Fruit fly (Drosophila melanogaster) whole organism, embryonic: ENCODE results near the gene CG44362.

Source experiments
- Asciz ChIP-seq: fragments of 200-800 bp; sonication (Bioruptor generic); optimal IDR thresholded peaks from 2 replicates; lab custom pipeline; 2017; ENCODE audit warnings: missing biosample characterization, mild to moderate bottlenecking, missing genetic modification characterization, missing genetic modification reagents
- C15 ChIP-seq: fragments of 200-800 bp; sonication (Bioruptor generic); IDR thresholded peaks from 3 replicates; pipeline ENCODE4 v1.3.6; 2022; ENCODE audit warnings: missing biosample characterization, missing genetic modification characterization
- CG1024 ChIP-seq: fragments of 200-800 bp; sonication (Bioruptor generic); IDR thresholded peaks from 2 replicates; pipeline ENCODE4 v1.3.6; 2022; ENCODE audit warnings: missing biosample characterization, missing genetic modification characterization
- CG11398 ChIP-seq: fragments of 200-800 bp; sonication (Bioruptor generic); optimal IDR thresholded peaks from 2 replicates; lab custom pipeline; 2016; ENCODE audit warnings: missing biosample characterization, missing genetic modification characterization
- CG12236 ChIP-seq: fragments of 200-800 bp; sonication (Bioruptor generic); optimal IDR thresholded peaks from 2 replicates; lab custom pipeline; 2016; ENCODE audit warnings: missing biosample characterization, missing genetic modification characterization
- CG1233 ChIP-seq: fragments of 200-800 bp; sonication (Bioruptor generic); optimal IDR thresholded peaks from 4 replicates; lab custom pipeline; 2018; ENCODE audit warnings: missing biosample characterization, mild to moderate bottlenecking, missing genetic modification characterization
- CG13287 ChIP-seq: fragments of 200-800 bp; sonication (Bioruptor generic); IDR thresholded peaks from 2 replicates; pipeline ENCODE4 v1.3.6; 2022; ENCODE audit warnings: missing biosample characterization, missing genetic modification characterization; ENCODE audit not compliant: partially characterized antibody
- CG14667 ChIP-seq: fragments of 200-800 bp; sonication (Bioruptor generic); IDR thresholded peaks from 2 replicates; pipeline ENCODE4 v1.3.6; 2022; ENCODE audit warnings: missing biosample characterization, missing genetic modification characterization
- CG15011 ChIP-seq: fragments of 200-800 bp; sonication (Bioruptor generic); optimal IDR thresholded peaks from 3 replicates; lab custom pipeline; 2018; ENCODE audit warnings: missing biosample characterization, mild to moderate bottlenecking, missing genetic modification characterization
- CG16815 ChIP-seq: fragments of 200-800 bp; sonication (Bioruptor generic); optimal IDR thresholded peaks from 3 replicates; lab custom pipeline; 2017; ENCODE audit warnings: missing biosample characterization, mild to moderate bottlenecking, missing genetic modification characterization
- CG17385 ChIP-seq: fragments of 200-800 bp; sonication (Bioruptor generic); optimal IDR thresholded peaks from 3 replicates; lab custom pipeline; 2018; ENCODE audit warnings: missing biosample characterization, mild to moderate bottlenecking, missing genetic modification characterization
- CG18619 ChIP-seq: fragments of 200-800 bp; sonication (Bioruptor generic); optimal IDR thresholded peaks from 3 replicates; lab custom pipeline; 2017; ENCODE audit warnings: missing biosample characterization, mild to moderate bottlenecking, missing genetic modification characterization
- CG31441 ChIP-seq: fragments of 200-800 bp; sonication (Bioruptor generic); IDR thresholded peaks from 2 replicates; pipeline ENCODE4 v1.3.6; 2022; ENCODE audit warnings: missing biosample characterization, missing genetic modification characterization
- CG34224 ChIP-seq: fragments of 200-800 bp; sonication (Bioruptor generic); IDR thresholded peaks from 3 replicates; pipeline ENCODE4 v1.3.6; 2022; ENCODE audit warnings: missing biosample characterization, missing genetic modification characterization; ENCODE audit not compliant: partially characterized antibody
- CG4404 ChIP-seq: fragments of 200-800 bp; sonication (Bioruptor generic); IDR thresholded peaks from 2 replicates; pipeline ENCODE4 v1.3.6; 2022; ENCODE audit warnings: missing biosample characterization, missing genetic modification characterization
- CG7372 ChIP-seq: fragments of 200-800 bp; sonication (Bioruptor generic); IDR thresholded peaks from 2 replicates; pipeline ENCODE4 v1.3.6; 2022; ENCODE audit warnings: missing biosample characterization, missing genetic modification characterization
- Chrac-16 ChIP-seq: fragments of 200-800 bp; sonication (Bioruptor generic); optimal IDR thresholded peaks from 3 replicates; lab custom pipeline; 2016; ENCODE audit warnings: missing biosample characterization, missing genetic modification characterization
- HHEX ChIP-seq: fragments of 200-800 bp; sonication (Bioruptor generic); optimal IDR thresholded peaks from 3 replicates; lab custom pipeline; 2017; ENCODE audit warnings: missing biosample characterization, mild to moderate bottlenecking, missing genetic modification characterization, missing genetic modification reagents
- HLH4C ChIP-seq: fragments of 200-800 bp; sonication (Bioruptor generic); IDR thresholded peaks from 3 replicates; pipeline ENCODE4 v1.3.6; 2022; ENCODE audit warnings: missing biosample characterization, missing genetic modification characterization; ENCODE audit not compliant: partially characterized antibody
- HLHmδ ChIP-seq: fragments of 200-800 bp; sonication (Bioruptor generic); optimal IDR thresholded peaks from 2 replicates; lab custom pipeline; 2018; ENCODE audit warnings: missing biosample characterization, mild to moderate bottlenecking, missing genetic modification characterization, moderate library complexity
- HmgZ ChIP-seq: fragments of 200-800 bp; sonication (Bioruptor generic); optimal IDR thresholded peaks from 2 replicates; lab custom pipeline; 2018; ENCODE audit warnings: missing biosample characterization, mild to moderate bottlenecking, missing genetic modification characterization
- Hsf ChIP-seq: fragments of 200-800 bp; sonication (Bioruptor generic); optimal IDR thresholded peaks from 3 replicates; lab custom pipeline; 2016; ENCODE audit warnings: missing biosample characterization, missing genetic modification characterization
- Mrtf ChIP-seq: fragments of 200-800 bp; sonication (Bioruptor generic); IDR thresholded peaks from 3 replicates; pipeline ENCODE4 v1.3.6; 2022; ENCODE audit warnings: missing biosample characterization, missing genetic modification characterization
- Optix ChIP-seq: fragments of 200-800 bp; sonication (Bioruptor generic); IDR thresholded peaks from 3 replicates; pipeline ENCODE4 v1.3.6; 2022; ENCODE audit warnings: missing biosample characterization, missing genetic modification characterization
- Sox100B ChIP-seq: fragments of 200-800 bp; sonication (Bioruptor generic); optimal IDR thresholded peaks from 3 replicates; lab custom pipeline; 2018; ENCODE audit warnings: missing biosample characterization, mild to moderate bottlenecking, missing genetic modification characterization
- Usf ChIP-seq: fragments of 200-800 bp; sonication (Bioruptor generic); optimal IDR thresholded peaks from 2 replicates; lab custom pipeline; 2017; ENCODE audit warnings: missing genotype, missing biosample characterization, missing genetic modification characterization
- Xbp1 ChIP-seq: fragments of 200-800 bp; sonication (Bioruptor generic); optimal IDR thresholded peaks from 3 replicates; lab custom pipeline; 2016; ENCODE audit warnings: missing biosample characterization, mild to moderate bottlenecking, missing genetic modification characterization
- bcd ChIP-seq: fragments of 200-800 bp; sonication (Bioruptor generic); optimal IDR thresholded peaks from 2 replicates; lab custom pipeline; 2017; ENCODE audit warnings: missing biosample characterization, mild to moderate bottlenecking, missing genetic modification characterization
- bsh ChIP-seq, 2 experiments: fragments of 200-800 bp; sonication (Bioruptor generic); optimal IDR thresholded peaks; 2 replicates each; lab custom pipeline; 2017 to 2018; ENCODE audit warnings: mild to moderate bottlenecking in 2 of 2, missing biosample characterization in 2 of 2, missing genetic modification characterization in 2 of 2, moderate library complexity in 1 of 2
- cato ChIP-seq: fragments of 200-800 bp; sonication (Bioruptor generic); optimal IDR thresholded peaks from 2 replicates; lab custom pipeline; 2016; ENCODE audit warnings: missing biosample characterization, missing genetic modification characterization, borderline replicate concordance
- da ChIP-seq: fragments of 200-800 bp; sonication (Bioruptor generic); optimal IDR thresholded peaks from 2 replicates; lab custom pipeline; 2016; ENCODE audit warnings: missing biosample characterization, missing genetic modification characterization
- eve ChIP-seq, 2 experiments: fragments of >200 bp; optimal IDR thresholded peaks; 2 replicates each; lab custom pipeline; 2017; ENCODE audit warnings: missing biosample characterization in 2 of 2, missing genetic modification characterization in 2 of 2
- ewg ChIP-seq: fragments of 200-800 bp; sonication (Bioruptor generic); optimal IDR thresholded peaks from 3 replicates; lab custom pipeline; 2017; ENCODE audit warnings: mild to moderate bottlenecking, missing biosample characterization, missing genetic modification reagents, missing genetic modification characterization
- fu2 ChIP-seq: fragments of 200-800 bp; sonication (Bioruptor generic); optimal IDR thresholded peaks from 2 replicates; lab custom pipeline; 2016; ENCODE audit warnings: missing biosample characterization, missing genetic modification characterization
- ham ChIP-seq: fragments of 200-800 bp; sonication (Bioruptor generic); IDR thresholded peaks from 2 replicates; pipeline ENCODE4 v1.3.6; 2022; ENCODE audit warnings: missing biosample characterization, missing genetic modification characterization
- hkb ChIP-seq, 2 experiments: fragments of 200-800 bp in 1 of 2; fragments of >200 bp in 1 of 2; sonication (Bioruptor generic) in 1 of 2; IDR thresholded peaks in 1 of 2; optimal IDR thresholded peaks in 1 of 2; 2 replicates each; pipeline versions ENCODE4 v1.3.6 to Lab custom; 2017 to 2022; ENCODE audit warnings: missing biosample characterization in 1 of 2, missing genetic modification characterization in 1 of 2
- inv ChIP-seq: fragments of 200-800 bp; sonication (Bioruptor generic); IDR thresholded peaks from 2 replicates; pipeline ENCODE4 v1.3.6; 2022; ENCODE audit warnings: missing biosample characterization, missing genetic modification characterization; ENCODE audit not compliant: partially characterized antibody
- jumu ChIP-seq: fragments of 200-800 bp; sonication (Bioruptor generic); optimal IDR thresholded peaks from 3 replicates; lab custom pipeline; 2016; ENCODE audit warnings: missing biosample characterization, missing genetic modification characterization
- kni ChIP-seq: fragments of 200-800 bp; sonication (Bioruptor generic); optimal IDR thresholded peaks from 3 replicates; lab custom pipeline; 2017; ENCODE audit warnings: mild to moderate bottlenecking, missing biosample characterization, missing genetic modification reagents, missing genetic modification characterization
- lab ChIP-seq: fragments of 200-800 bp; sonication (Bioruptor generic); optimal IDR thresholded peaks from 3 replicates; lab custom pipeline; 2017; ENCODE audit warnings: missing biosample characterization, missing genetic modification characterization, mild to moderate bottlenecking, moderate library complexity, missing genetic modification reagents
- lola ChIP-seq, 3 experiments: fragments of >200 bp in 2 of 3; fragments of 200-800 bp in 1 of 3; sonication (Bioruptor generic) in 1 of 3; optimal IDR thresholded peaks; 2 replicates each; lab custom pipeline; 2017 to 2019; ENCODE audit warnings: missing biosample characterization in 3 of 3, missing genetic modification characterization in 3 of 3, mild to moderate bottlenecking in 1 of 3, moderate library complexity in 1 of 3
- mirr ChIP-seq: fragments of 200-800 bp; sonication (Bioruptor generic); optimal IDR thresholded peaks from 3 replicates; lab custom pipeline; 2018; ENCODE audit warnings: missing biosample characterization, mild to moderate bottlenecking, missing genetic modification characterization
- schlank ChIP-seq: fragments of 200-800 bp; sonication (Bioruptor generic); optimal IDR thresholded peaks from 2 replicates; lab custom pipeline; 2018; ENCODE audit warnings: missing biosample characterization, mild to moderate bottlenecking, missing genetic modification characterization
- sens-2 ChIP-seq: fragments of 200-800 bp; sonication (Bioruptor generic); IDR thresholded peaks from 2 replicates; pipeline ENCODE4 v1.3.6; 2022; ENCODE audit warnings: missing biosample characterization, missing genetic modification characterization
- ssp ChIP-seq: fragments of 200-800 bp; sonication (Bioruptor generic); IDR thresholded peaks from 2 replicates; pipeline ENCODE4 v1.3.6; 2022; ENCODE audit warnings: missing biosample characterization, missing genetic modification characterization
- tio ChIP-seq: fragments of 200-800 bp; sonication (Bioruptor generic); optimal IDR thresholded peaks from 2 replicates; lab custom pipeline; 2017; ENCODE audit warnings: missing biosample characterization, missing genetic modification characterization, inconsistent platforms
- vnd ChIP-seq: fragments of 200-800 bp; sonication (Bioruptor generic); IDR thresholded peaks from 3 replicates; pipeline ENCODE4 v1.3.6; 2022; ENCODE audit warnings: missing biosample characterization, missing genetic modification characterization; ENCODE audit not compliant: partially characterized antibody

Gene CG44362

dm6 chr3L:11351715-11352114 lies 45.6 kb upstream of the CG44362 start (continued):
- TF ChIP-seq CG18619, result no peak
- no peak for TF ChIP-seq C15 (GFP tag; lab: Robert Waterston, UW)
- no peak for TF ChIP-seq HmgZ (tag; lab: Kevin White, UChicago)
- no peak for TF ChIP-seq cato (GFP tag; lab: Kevin White, UChicago)
- no peak for TF ChIP-seq Chrac-16 (GFP tag; lab: Kevin White, UChicago)

- TF ChIP-seq CG4404 (peak; percentile 74), Xbp1 (GFP tag; lab: Kevin White, UChicago) (peak; percentile 84), sens-2 (0 out of 2 replicates have a peak, but pooled peaks have one; percentile 10), kni (GFP tag; lab: Kevin White, UChicago) (no peak), bcd (GFP tag; lab: Kevin White, UChicago) (peak; percentile 87), jumu (GFP tag; lab: Kevin White, UChicago) (peak; percentile 74), CG15011 (GFP tag; lab: Kevin White, UChicago) (peak; percentile 45), lab (GFP tag; lab: Kevin White, UChicago) (peak; percentile 96), da (GFP tag; lab: Kevin White, UChicago) (peak; percentile 53), ewg (GFP tag; lab: Kevin White, UChicago) (peak; percentile 34), bsh (GFP tag; optimal IDR thresholded peaks at IDR 0.05; lab: Kevin White, UChicago) (peak in 1 of 2 experiments; percentile 71), CG14667 (peak; percentile 55), HLH4C (GFP tag; lab: Robert Waterston, UW) (no peak), Hsf (GFP tag; lab: Kevin White, UChicago) (peak; percentile 88), Mrtf (GFP tag; lab: Robert Waterston, UW) (peak; percentile 67), inv (GFP tag; lab: Robert Waterston, UW) (no peak), CG11398 (GFP tag; lab: Kevin White, UChicago) (peak; percentile 63), lola (GFP tag; optimal IDR thresholded peaks at IDR 0.05; lab: Kevin White, UChicago) (peak in 1 of 3 experiments; percentile 18), CG17385 (GFP tag; lab: Kevin White, UChicago) (peak; percentile 76), eve (GFP tag; optimal IDR thresholded peaks at IDR 0.05; lab: Kevin White, UChicago) (peak in 1 of 2 experiments; percentile 85), vnd (GFP tag; lab: Robert Waterston, UW) (no peak), fu2 (GFP tag; lab: Kevin White, UChicago) (peak; percentile 91), Asciz (GFP tag; lab: Kevin White, UChicago) (no peak), CG16815 (GFP tag; lab: Kevin White, UChicago) (peak; percentile 79), CG13287 (GFP tag; lab: Robert Waterston, UW) (no peak), tio (GFP tag; lab: Kevin White, UChicago) (peak; percentile 86), HHEX (GFP tag; lab: Kevin White, UChicago) (peak; percentile 61), CG1024 (GFP tag; lab: Robert Waterston, UW) (peak; percentile 14; the same call in 1 of the 2 replicates), Sox100B (GFP tag; lab: Kevin White, UChicago) (peak; percentile 38), hkb (optimal IDR thresholded peaks at IDR 0.05; lab: Kevin White, UChicago) (no peak), hkb (GFP tag; IDR thresholded peaks at IDR 0.05; lab: Robert Waterston, UW) (peak; percentile 89), ssp (GFP tag; lab: Robert Waterston, UW) (peak; percentile 34; the same call in 1 of the 2 replicates), CG31441 (GFP tag; lab: Robert Waterston, UW) (peak; percentile 72), CG1233 (peak; percentile 61), Usf (peak; percentile 78), ham (peak; percentile 66; the same call in 1 of the 2 replicates), CG34224 (no peak), schlank (tag; lab: Kevin White, UChicago) (peak; percentile 88), cato (GFP tag; lab: Kevin White, UChicago) (peak; percentile 0), CG12236 (GFP tag; lab: Kevin White, UChicago) (peak; percentile 70), CG7372 (GFP tag; lab: Robert Waterston, UW) (peak; percentile 85), Optix (peak; percentile 57; the same call in 1 of the 3 replicates), HLHmδ (GFP tag; lab: Kevin White, UChicago) (no peak), mirr (GFP tag; lab: Kevin White, UChicago) (peak; percentile 72)
Measured at dm6 chr3L:11353002-11353401, 44.3 kb upstream of the CG44362 start.
